Fruit fly (Drosophila melanogaster): ENCODE data around the gene Mi-2.
A peak's percentile ranks its signal among the peaks of the same experiment; 100 is the strongest.

Gene Mi-2

DNA sequence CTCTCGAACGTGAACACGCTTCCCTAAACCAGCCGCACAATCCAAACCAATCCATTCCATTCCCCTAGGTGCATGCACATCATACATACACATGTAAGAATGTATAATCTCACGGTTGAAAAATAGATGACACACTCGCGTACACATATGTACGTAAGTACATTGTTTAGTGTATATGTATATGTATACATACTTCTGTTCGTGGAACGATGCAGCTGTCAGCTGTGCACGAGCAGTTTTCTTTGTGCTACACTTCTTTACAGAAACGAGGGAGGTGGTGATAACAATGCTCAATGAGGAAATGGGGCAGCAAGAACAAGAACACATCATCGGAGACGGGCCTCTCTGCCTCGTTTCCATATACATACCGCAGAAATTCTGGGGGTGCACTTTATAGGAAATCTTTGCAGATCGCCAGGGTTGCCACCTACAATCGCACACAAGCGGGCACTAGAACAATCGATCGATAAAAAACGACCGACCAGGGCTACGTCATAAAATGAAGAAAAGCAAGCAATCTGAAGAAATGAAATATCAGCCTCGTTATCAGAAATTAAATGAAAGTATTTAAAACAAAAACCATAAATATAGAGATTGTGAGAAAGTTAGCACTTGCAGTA lies 10.6 kb downstream of the Mi-2 start (continued):
- TF ChIP-seq HmgZ (tag; optimal IDR thresholded peaks at IDR 0.05) (peak; percentile 2), stwl (tag; optimal IDR thresholded peaks at IDR 0.05) (peak; percentile 97), Dll (GFP tag; IDR thresholded peaks at IDR 0.05; ENCODE audit: partially characterized antibody) (0 out of 4 replicates have a peak, but pooled peaks have one; percentile 35), seq (GFP tag; IDR thresholded peaks at IDR 0.05) (no peak), CG2202 (tag; optimal IDR thresholded peaks at IDR 0.05) (no peak), sug (tag; optimal IDR thresholded peaks at IDR 0.05) (peak; percentile 5), Med (GFP tag) (peak; percentile 21), Sox102F (GFP tag; optimal IDR thresholded peaks at IDR 0.05) (no peak)

- TF ChIP-seq btn (GFP tag; optimal IDR thresholded peaks at IDR 0.05) (no peak), CG17829 (tag; optimal IDR thresholded peaks at IDR 0.05) (peak; percentile 22), CG7745 (tag; optimal IDR thresholded peaks at IDR 0.05) (no peak), CHES-1-like (GFP tag; optimal IDR thresholded peaks at IDR 0.05) (peak; percentile 9), CG2712 (tag; optimal IDR thresholded peaks at IDR 0.05) (peak; percentile 55), croc (GFP tag; conservative IDR thresholded peaks at IDR 0.05) (peak; percentile 21; the same call in 1 of the 3 replicates), CG4282 (GFP tag; optimal IDR thresholded peaks at IDR 0.05) (no peak), twi (tag; optimal IDR thresholded peaks at IDR 0.05) (no peak), dm (GFP tag; optimal IDR thresholded peaks at IDR 0.05) (peak; percentile 13), ci (GFP tag; IDR thresholded peaks at IDR 0.05) (no peak), row (GFP tag; IDR thresholded peaks at IDR 0.05) (peak; percentile 55), ems (GFP tag; optimal IDR thresholded peaks at IDR 0.05) (no peak), sim (GFP tag; IDR thresholded peaks at IDR 0.05) (no peak), CG8478 (optimal IDR thresholded peaks at IDR 0.05) (no peak), ind (GFP tag; optimal IDR thresholded peaks at IDR 0.05) (peak; percentile 9), Max (GFP tag; optimal IDR thresholded peaks at IDR 0.05) (peak; percentile 38), CG11085 (GFP tag; IDR thresholded peaks at IDR 0.05) (no peak), CG2199 (GFP tag; IDR thresholded peaks at IDR 0.05) (peak; percentile 65; the same call in 1 of the 3 replicates), yki (optimal IDR thresholded peaks at IDR 0.05) (no peak), CG31224 (GFP tag; IDR thresholded peaks at IDR 0.05) (no peak), CG3838 (GFP tag; optimal IDR thresholded peaks at IDR 0.05) (no peak), kah (GFP tag; optimal IDR thresholded peaks at IDR 0.05) (no peak), grau (tag; optimal IDR thresholded peaks at IDR 0.05) (peak; percentile 12), CG14710 (tag; optimal IDR thresholded peaks at IDR 0.05) (peak; percentile 33), CG10979 (tag; optimal IDR thresholded peaks at IDR 0.05) (peak; percentile 55), gfzf (GFP tag; optimal IDR thresholded peaks at IDR 0.05) (no peak), bsh (GFP tag; optimal IDR thresholded peaks at IDR 0.05) (peak in 1 of 2 experiments; percentile 42), eve (GFP tag; optimal IDR thresholded peaks at IDR 0.05) (peak; percentile 21 to 82), CG10462 (GFP tag; optimal IDR thresholded peaks at IDR 0.05) (no peak), Hr78 (GFP tag; optimal IDR thresholded peaks at IDR 0.05) (peak in 1 of 2 experiments; percentile 12), Med (GFP tag) (peak; percentile 55), ara (GFP tag; IDR thresholded peaks at IDR 0.05) (0 out of 2 replicates have a peak, but pooled peaks have one; percentile 31), zen (tag; optimal IDR thresholded peaks at IDR 0.05) (peak; percentile 60), Opbp (GFP tag; IDR thresholded peaks at IDR 0.05; ENCODE audit: partially characterized antibody) (0 out of 3 replicates have a peak, but pooled peaks have one; percentile 16), CG7556 (GFP tag; optimal IDR thresholded peaks at IDR 0.05) (peak; percentile 42), CG7372 (GFP tag; IDR thresholded peaks at IDR 0.05) (no peak), crol (GFP tag; IDR thresholded peaks at IDR 0.05) (peak; percentile 96), CG13775 (GFP tag; optimal IDR thresholded peaks at IDR 0.05) (peak; percentile 52), CG1602 (GFP tag; optimal IDR thresholded peaks at IDR 0.05) (peak; percentile 41), onecut (GFP tag; IDR thresholded peaks at IDR 0.05) (no peak), eyg (GFP tag; optimal IDR thresholded peaks at IDR 0.05) (no peak)
Measured at dm6 chr3L:19898547-19899282, 11.3 kb downstream of the Mi-2 start.

Measured in whole organism, embryonic.